Worm (Caenorhabditis elegans) whole organism, L2 larva: Measurements from ENCODE around the gene T23E7.6.

Experiments
- C34F6.9 ChIP-seq: fragments of 150-350 bp; optimal IDR thresholded peaks from 2 replicates; lab custom pipeline; 2014; ENCODE audit warnings: missing biosample characterization, missing genetic modification characterization
- F13H6.1 ChIP-seq: sonication (generic microtip); optimal IDR thresholded peaks from 2 replicates; lab custom pipeline; 2016; ENCODE audit warnings: missing genetic modification characterization, missing compliant biosample characterization
- ZK546.5 ChIP-seq: sonication (generic microtip); optimal IDR thresholded peaks from 2 replicates; lab custom pipeline; 2017; ENCODE audit warnings: missing biosample characterization, missing genetic modification characterization
- alr-1 ChIP-seq: fragments of 150-350 bp; optimal IDR thresholded peaks from 2 replicates; lab custom pipeline; 2014; ENCODE audit warnings: missing biosample characterization, missing genetic modification characterization
- ama-1 ChIP-seq: fragments of 150-350 bp; optimal IDR thresholded peaks from 2 replicates; lab custom pipeline; 2018; ENCODE audit warnings: inconsistent platforms
- ceh-16 ChIP-seq: fragments of 150-350 bp; optimal IDR thresholded peaks from 2 replicates; lab custom pipeline; 2014; ENCODE audit warnings: missing biosample characterization, missing genetic modification characterization
- dmd-4 ChIP-seq: sonication (generic microtip); optimal IDR thresholded peaks from 2 replicates; lab custom pipeline; 2017; ENCODE audit warnings: missing biosample characterization, missing genetic modification characterization
- egl-27 ChIP-seq: sonication (generic microtip); optimal IDR thresholded peaks from 3 replicates; lab custom pipeline; 2017; ENCODE audit warnings: missing biosample characterization, missing genetic modification reagents, missing genetic modification characterization
- elt-1 ChIP-seq: fragments of 150-350 bp; optimal IDR thresholded peaks from 2 replicates; lab custom pipeline; 2014; ENCODE audit warnings: missing biosample characterization, missing genetic modification characterization
- elt-3 ChIP-seq: sonication (generic microtip); optimal IDR thresholded peaks from 2 replicates; lab custom pipeline; 2017; ENCODE audit warnings: missing biosample characterization, missing genetic modification characterization
- fos-1 ChIP-seq: fragments of 150-350 bp; optimal IDR thresholded peaks from 2 replicates; lab custom pipeline; 2014; ENCODE audit warnings: missing biosample characterization, missing genetic modification characterization
- gmeb-1 ChIP-seq: fragments of 150-350 bp; optimal IDR thresholded peaks from 2 replicates; lab custom pipeline; 2014; ENCODE audit warnings: missing biosample characterization, missing genetic modification characterization
- lin-11 ChIP-seq: fragments of 150-350 bp; sonication (generic microtip); optimal IDR thresholded peaks from 2 replicates; lab custom pipeline; 2014; ENCODE audit warnings: missing biosample characterization, missing genetic modification characterization, inconsistent platforms, mixed read lengths
- lin-13 ChIP-seq: fragments of 150-350 bp; optimal IDR thresholded peaks from 2 replicates; lab custom pipeline; 2014; ENCODE audit warnings: missing biosample characterization, missing genetic modification reagents, missing genetic modification characterization
- lin-39 ChIP-seq: fragments of 150-350 bp; optimal IDR thresholded peaks from 2 replicates; lab custom pipeline; 2014; ENCODE audit warnings: missing biosample characterization, missing genetic modification reagents, missing genetic modification characterization
- mbf-1 ChIP-seq: sonication (generic microtip); optimal IDR thresholded peaks from 2 replicates; lab custom pipeline; 2017; ENCODE audit warnings: missing biosample characterization, missing genetic modification characterization
- mdl-1 ChIP-seq, 2 experiments: fragments of 150-350 bp in 1 of 2; sonication (generic microtip) in 1 of 2; optimal IDR thresholded peaks; 2 replicates each; lab custom pipeline; 2017; ENCODE audit warnings: missing biosample characterization in 2 of 2, missing genetic modification characterization in 2 of 2
- nhr-11 ChIP-seq: fragments of 150-350 bp; optimal IDR thresholded peaks from 2 replicates; lab custom pipeline; 2014; ENCODE audit warnings: missing biosample characterization, missing genetic modification characterization
- nhr-12 ChIP-seq: fragments of 150-350 bp; optimal IDR thresholded peaks from 2 replicates; lab custom pipeline; 2014; ENCODE audit warnings: missing biosample characterization, missing genetic modification characterization
- nhr-129 ChIP-seq: fragments of 150-350 bp; optimal IDR thresholded peaks from 2 replicates; lab custom pipeline; 2014; ENCODE audit warnings: missing biosample characterization, missing genetic modification characterization
- nhr-21 ChIP-seq: fragments of 150-350 bp; optimal IDR thresholded peaks from 2 replicates; lab custom pipeline; 2014; ENCODE audit warnings: missing biosample characterization, missing genetic modification characterization
- nhr-23 ChIP-seq: fragments of 150-350 bp; optimal IDR thresholded peaks from 2 replicates; lab custom pipeline; 2014; ENCODE audit warnings: missing biosample characterization, missing genetic modification reagents, missing genetic modification characterization
- peb-1 ChIP-seq: fragments of 150-350 bp; optimal IDR thresholded peaks from 2 replicates; lab custom pipeline; 2014; ENCODE audit warnings: missing biosample characterization, missing genetic modification characterization
- sem-4 ChIP-seq: fragments of 150-350 bp; optimal IDR thresholded peaks from 2 replicates; lab custom pipeline; 2014; ENCODE audit warnings: missing biosample characterization, missing genetic modification reagents, missing genetic modification characterization
- sma-3 ChIP-seq: sonication (generic microtip); optimal IDR thresholded peaks from 2 replicates; lab custom pipeline; 2016; ENCODE audit warnings: missing genetic modification reagents, missing genetic modification characterization, missing compliant biosample characterization
- sma-9 ChIP-seq, 2 experiments: fragments of 150-350 bp in 1 of 2; sonication (generic microtip) in 1 of 2; optimal IDR thresholded peaks; 2 replicates each; lab custom pipeline; 2014 to 2016; ENCODE audit warnings: missing genetic modification characterization in 2 of 2, mild to moderate bottlenecking in 1 of 2, missing biosample characterization in 1 of 2, missing compliant biosample characterization in 1 of 2, missing genetic modification reagents in 1 of 2, moderate library complexity in 1 of 2
- snpc-4 ChIP-seq: fragments of 150-350 bp; optimal IDR thresholded peaks from 2 replicates; lab custom pipeline; 2014; ENCODE audit warnings: missing biosample characterization, missing genetic modification characterization
- unc-55 ChIP-seq: fragments of 150-350 bp; sonication (generic microtip); optimal IDR thresholded peaks from 3 replicates; lab custom pipeline; 2014; ENCODE audit warnings: missing biosample characterization, missing genetic modification reagents, missing genetic modification characterization
- unc-62 ChIP-seq: fragments of 150-350 bp; optimal IDR thresholded peaks from 2 replicates; lab custom pipeline; 2014; ENCODE audit warnings: missing biosample characterization, missing genetic modification reagents, missing genetic modification characterization
- zag-1 ChIP-seq: fragments of 150-350 bp; optimal IDR thresholded peaks from 2 replicates; lab custom pipeline; 2014; ENCODE audit warnings: missing biosample characterization, missing genetic modification characterization
- ztf-1 ChIP-seq: fragments of 200-800 bp; sonication (Bioruptor generic); conservative IDR thresholded peaks from 2 replicates; pipeline ENCODE4 v1.3.6; 2022; ENCODE audit warnings: missing genetic modification characterization, missing compliant biosample characterization
- ztf-11 ChIP-seq: sonication (generic microtip); optimal IDR thresholded peaks from 2 replicates; lab custom pipeline; 2017; ENCODE audit warnings: missing biosample characterization, missing genetic modification characterization
- ztf-4 ChIP-seq: fragments of 150-350 bp; optimal IDR thresholded peaks from 2 replicates; lab custom pipeline; 2014; ENCODE audit warnings: missing biosample characterization, missing genetic modification characterization

Gene T23E7.6

DNA sequence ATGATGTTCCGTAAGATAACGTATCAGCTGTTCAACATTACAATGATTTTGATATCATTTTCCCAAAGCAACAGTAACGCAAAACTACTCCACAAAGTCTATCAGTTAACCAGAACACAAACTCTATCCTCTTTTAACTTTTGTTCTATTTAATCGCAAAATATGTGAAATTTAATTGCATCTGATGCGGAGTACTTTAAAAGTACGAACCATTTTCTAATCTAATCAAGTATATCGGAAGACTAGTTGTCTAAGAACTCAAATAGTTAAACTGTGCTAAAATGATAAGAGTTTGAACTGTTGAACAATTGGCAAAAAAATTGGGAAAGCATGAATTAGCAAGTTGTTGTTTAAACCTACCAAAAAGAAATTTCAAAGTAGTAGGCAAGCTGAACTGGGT is 3.1 kb downstream of the T23E7.6 start:
- TF ChIP-seq fos-1 (tag; lab: Kevin White, UChicago) (peak; percentile 25), mdl-1 (tag; optimal IDR thresholded peaks at IDR 0.05; lab: Kevin White, UChicago) (no peak), nhr-129 (tag; lab: Kevin White, UChicago) (no peak), gmeb-1 (tag; lab: Kevin White, UChicago) (no peak), mbf-1 (tag; lab: Kevin White, UChicago) (no peak), sma-3 (GFP tag; lab: Kevin White, UChicago) (no peak)

ce11 chrX:17676679-17677078 is 7.9 kb downstream of the T23E7.6 start:
- no peak for TF ChIP-seq lin-13 (GFP tag; lab: Kevin White, UChicago)
- no peak for TF ChIP-seq nhr-23 (tag; lab: Kevin White, UChicago)
- no peak for TF ChIP-seq unc-62 (GFP tag; lab: Kevin White, UChicago)
- TF ChIP-seq F13H6.1 (tag; lab: Kevin White, UChicago) = no peak
- TF ChIP-seq peb-1 = no peak
- no peak for TF ChIP-seq snpc-4
- TF ChIP-seq ztf-11 (tag; lab: Kevin White, UChicago) = no peak
- TF ChIP-seq ama-1 (lab: Kevin White, UChicago) = no peak
- TF ChIP-seq ztf-4 = no peak
- no peak for TF ChIP-seq sma-9 (GFP tag; optimal IDR thresholded peaks at IDR 0.05; lab: Kevin White, UChicago)
- TF ChIP-seq sma-9 (tag; optimal IDR thresholded peaks at IDR 0.05; lab: Kevin White, UChicago) = no peak
- no peak for TF ChIP-seq elt-3

DNA sequence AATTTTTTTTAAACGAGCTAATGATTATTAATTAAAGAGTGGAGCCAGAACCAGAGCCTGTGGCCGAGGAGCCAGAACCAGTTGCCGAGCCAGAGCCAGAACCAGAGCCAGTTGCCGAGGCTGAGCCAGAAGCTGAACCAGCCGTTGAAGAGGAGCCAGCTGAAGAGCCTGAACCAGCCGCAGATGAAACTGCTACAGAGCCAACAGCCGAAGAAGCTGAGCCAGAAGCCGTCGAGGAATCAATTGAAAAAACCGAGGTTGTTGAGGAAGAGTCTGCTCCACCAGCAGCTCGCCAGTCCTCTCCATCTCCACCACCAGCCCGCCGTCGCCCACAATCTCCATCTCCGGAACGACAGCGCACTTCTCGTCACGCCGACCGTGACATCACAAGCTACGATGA is 8.9 kb downstream of the T23E7.6 start:
- no peak for TF ChIP-seq fos-1 (tag; lab: Kevin White, UChicago)
- TF ChIP-seq nhr-23 (tag; lab: Kevin White, UChicago) = no peak
- TF ChIP-seq ztf-1 (GFP tag; lab: Robert Waterston, UW) = no peak
- TF ChIP-seq dmd-4 (tag; lab: Kevin White, UChicago) = no peak
- no peak for TF ChIP-seq sma-9 (GFP tag; optimal IDR thresholded peaks at IDR 0.05; lab: Kevin White, UChicago)
- no peak for TF ChIP-seq sma-9 (tag; optimal IDR thresholded peaks at IDR 0.05; lab: Kevin White, UChicago)
- TF ChIP-seq lin-11 (tag; lab: Kevin White, UChicago) = no peak
- TF ChIP-seq zag-1 (tag; lab: Kevin White, UChicago) = no peak
- TF ChIP-seq alr-1 = no peak
- TF ChIP-seq lin-13 (GFP tag; lab: Kevin White, UChicago) = no peak
- no peak for TF ChIP-seq nhr-129 (tag; lab: Kevin White, UChicago)
- TF ChIP-seq unc-62 (GFP tag; lab: Kevin White, UChicago) = no peak
- TF ChIP-seq gmeb-1 (tag; lab: Kevin White, UChicago) = no peak
- no peak for TF ChIP-seq nhr-11 (tag; lab: Kevin White, UChicago)
- TF ChIP-seq mdl-1 (tag; optimal IDR thresholded peaks at IDR 0.05; lab: Kevin White, UChicago) = no peak

DNA sequence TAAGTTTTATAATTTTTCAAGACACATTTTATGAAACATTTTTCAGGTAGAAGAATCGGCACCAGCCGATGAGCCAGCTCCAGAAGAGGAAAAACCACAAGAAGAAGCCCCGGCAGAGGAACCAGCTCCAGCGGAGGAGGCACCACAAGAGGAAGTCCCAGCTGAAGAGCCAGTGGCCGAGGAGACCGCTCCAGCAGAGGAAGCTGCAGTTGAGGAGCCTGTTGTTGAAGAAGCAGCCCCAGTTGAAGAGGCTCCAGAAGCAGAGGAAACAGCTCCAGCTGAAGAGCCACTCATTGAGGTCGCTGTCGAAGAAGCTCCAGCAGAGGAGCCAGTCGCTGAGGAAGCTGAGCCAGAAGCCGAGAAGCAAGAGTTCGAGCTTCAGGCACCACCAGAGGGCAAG is 10.3 kb downstream of the T23E7.6 start:
- TF ChIP-seq ceh-16 (tag; lab: Kevin White, UChicago) (no peak), elt-1 (tag; lab: Kevin White, UChicago) (no peak), unc-55 (no peak), ztf-11 (tag; lab: Kevin White, UChicago) (no peak), fos-1 (tag; lab: Kevin White, UChicago) (no peak), unc-62 (GFP tag; lab: Kevin White, UChicago) (no peak), nhr-11 (tag; lab: Kevin White, UChicago) (no peak), lin-13 (GFP tag; lab: Kevin White, UChicago) (no peak), nhr-12 (tag; lab: Kevin White, UChicago) (no peak), nhr-129 (tag; lab: Kevin White, UChicago) (no peak), sem-4 (tag; lab: Kevin White, UChicago) (no peak), egl-27 (tag; lab: Kevin White, UChicago) (no peak), nhr-21 (tag; lab: Kevin White, UChicago) (no peak), lin-39 (tag; lab: Kevin White, UChicago) (no peak), ZK546.5 (tag; lab: Kevin White, UChicago) (no peak), C34F6.9 (tag; lab: Kevin White, UChicago) (no peak), sma-3 (GFP tag; lab: Kevin White, UChicago) (no peak)

ce11 chrX:17672256-17672655 is 12.4 kb downstream of the T23E7.6 start:
- TF ChIP-seq ztf-1 (GFP tag; lab: Robert Waterston, UW) (no peak), ZK546.5 (tag; lab: Kevin White, UChicago) (no peak), nhr-21 (tag; lab: Kevin White, UChicago) (no peak)
- TF ChIP-seq, all 48 proteins: peak for 0
